Worm (Caenorhabditis elegans) whole organism, early embryonic: ENCODE measurements around the gene M18.3.

ENCODE experiments used
- B0310.2 ChIP-seq: sonication (generic microtip); optimal IDR thresholded peaks from 2 replicates; lab custom pipeline; 2016; ENCODE audit warnings: mild to moderate bottlenecking, missing genetic modification characterization, missing compliant biosample characterization
- F13C5.2 ChIP-seq: sonication (generic microtip); optimal IDR thresholded peaks from 2 replicates; lab custom pipeline; 2017; ENCODE audit warnings: mild to moderate bottlenecking, missing genetic modification characterization, inconsistent platforms, missing compliant biosample characterization
- ama-1 ChIP-seq: fragments of 150-350 bp; optimal IDR thresholded peaks from 2 replicates; lab custom pipeline; 2014
- ceh-13 ChIP-seq: fragments of 200-800 bp; sonication (Bioruptor generic); optimal IDR thresholded peaks from 2 replicates; lab custom pipeline; 2018; ENCODE audit warnings: mild to moderate bottlenecking, missing genetic modification characterization, missing compliant biosample characterization
- ets-7 ChIP-seq: sonication (generic microtip); optimal IDR thresholded peaks from 2 replicates; lab custom pipeline; 2016; ENCODE audit warnings: missing genotype, missing genetic modification characterization, missing compliant biosample characterization
- hmbx-1 ChIP-seq: sonication (generic microtip); optimal IDR thresholded peaks from 2 replicates; lab custom pipeline; 2016; ENCODE audit warnings: mild to moderate bottlenecking, missing genetic modification characterization, missing compliant biosample characterization
- hmg-4 ChIP-seq: fragments of 200-800 bp; sonication (Bioruptor generic); optimal IDR thresholded peaks from 2 replicates; lab custom pipeline; 2018; ENCODE audit warnings: mild to moderate bottlenecking, missing genetic modification characterization, missing compliant biosample characterization
- hnd-1 ChIP-seq: sonication (generic microtip); optimal IDR thresholded peaks from 2 replicates; lab custom pipeline; 2016; ENCODE audit warnings: missing genetic modification characterization, missing compliant biosample characterization
- tbx-11 ChIP-seq: fragments of 200-800 bp; sonication (Bioruptor generic); IDR thresholded peaks from 2 replicates; pipeline ENCODE4 v1.3.6; 2022; ENCODE audit warnings: missing genetic modification characterization, missing compliant biosample characterization

ce11 chrIV:12122874-12123664, 17.4 kb downstream of the M18.3 start, which contains the start of gene aly-3:
- TF ChIP-seq F13C5.2 (tag; lab: Kevin White, UChicago): peak; percentile 19
- no peak for TF ChIP-seq ceh-13 (GFP tag; lab: Kevin White, UChicago)
- no peak for TF ChIP-seq hmbx-1 (tag; lab: Kevin White, UChicago)
- TF ChIP-seq tbx-11 (GFP tag; lab: Robert Waterston, UW): no peak
- TF ChIP-seq ama-1 (lab: Kevin White, UChicago): no peak
- TF ChIP-seq B0310.2 (tag; lab: Kevin White, UChicago): no peak
- TF ChIP-seq hmg-4 (GFP tag; lab: Kevin White, UChicago): no peak
- no peak for TF ChIP-seq hnd-1
- TF ChIP-seq ets-7 (tag; lab: Kevin White, UChicago): no peak
